Fruit fly (Drosophila melanogaster) whole organism, wandering third instar larva: Measurements from ENCODE around the gene CG3168.

ENCODE experiments used
- Abd-B ChIP-seq: fragments of >200 bp; optimal IDR thresholded peaks from 2 replicates; lab custom pipeline; 2017; ENCODE audit warnings: missing biosample characterization, missing genetic modification characterization
- CG32264 ChIP-seq: fragments of 200-800 bp; sonication (Bioruptor generic); optimal IDR thresholded peaks from 2 replicates; lab custom pipeline; 2016; ENCODE audit warnings: missing biosample characterization, missing genetic modification characterization
- CG9705 ChIP-seq: fragments of 200-800 bp; sonication (Bioruptor generic); optimal IDR thresholded peaks from 2 replicates; lab custom pipeline; 2018; ENCODE audit warnings: missing biosample characterization, mild to moderate bottlenecking, missing genetic modification characterization
- CrebA ChIP-seq: fragments of 200-800 bp; sonication (Bioruptor generic); optimal IDR thresholded peaks from 2 replicates; lab custom pipeline; 2016; ENCODE audit warnings: missing biosample characterization, mild to moderate bottlenecking, missing genetic modification characterization, borderline replicate concordance
- Dif ChIP-seq: fragments of 200-275, 200-300 bp; sonication (Bioruptor generic); optimal IDR thresholded peaks from 2 replicates; lab custom pipeline; 2018; ENCODE audit warnings: missing biosample characterization, missing genetic modification characterization; ENCODE audit not compliant: partially characterized antibody
- GATAd ChIP-seq: sonication (Bioruptor generic); optimal IDR thresholded peaks from 2 replicates; lab custom pipeline; 2016; ENCODE audit warnings: missing biosample characterization, missing genetic modification characterization
- HLH106 ChIP-seq: fragments of 200-800 bp; optimal IDR thresholded peaks from 3 replicates; lab custom pipeline; 2019; ENCODE audit warnings: missing biosample characterization, mild to moderate bottlenecking, missing genetic modification characterization, moderate library complexity
- Hnf4 ChIP-seq: fragments of 200-800 bp; sonication (Bioruptor generic); optimal IDR thresholded peaks from 2 replicates; lab custom pipeline; 2016; ENCODE audit warnings: missing biosample characterization, mild to moderate bottlenecking, missing genetic modification characterization
- Hr78 ChIP-seq: fragments of >200 bp; optimal IDR thresholded peaks from 2 replicates; lab custom pipeline; 2017; ENCODE audit warnings: missing biosample characterization, missing genetic modification characterization
- Hr83 ChIP-seq: fragments of 200-300 bp; sonication (Bioruptor generic); optimal IDR thresholded peaks from 2 replicates; lab custom pipeline; 2016; ENCODE audit warnings: missing biosample characterization, mild to moderate bottlenecking, missing genetic modification characterization, moderate library complexity; ENCODE audit not compliant: poor library complexity, severe bottlenecking
- Jra ChIP-seq: sonication (Bioruptor generic); optimal IDR thresholded peaks from 2 replicates; lab custom pipeline; 2016; ENCODE audit warnings: missing biosample characterization, missing genetic modification characterization
- Mio ChIP-seq: sonication (Bioruptor generic); optimal IDR thresholded peaks from 2 replicates; lab custom pipeline; 2016; ENCODE audit warnings: missing biosample characterization, missing genetic modification characterization
- Myc ChIP-seq: fragments of >200 bp; optimal IDR thresholded peaks from 2 replicates; lab custom pipeline; 2017
- N ChIP-seq: fragments of >200 bp; optimal IDR thresholded peaks from 2 replicates; lab custom pipeline; 2018; ENCODE audit warnings: missing biosample characterization, missing external identifiers, missing genetic modification characterization
- OdsH ChIP-seq: fragments of 200-800 bp; sonication (Bioruptor generic); optimal IDR thresholded peaks from 2 replicates; lab custom pipeline; 2016; ENCODE audit warnings: missing biosample characterization, mild to moderate bottlenecking, missing genetic modification characterization
- Rel ChIP-seq, 2 experiments: fragments of 200-800 bp; sonication (Bioruptor generic) in 1 of 2; optimal IDR thresholded peaks; 2 replicates in 1 of 2; 3 replicates in 1 of 2; lab custom pipeline; 2016 to 2019; ENCODE audit warnings: mild to moderate bottlenecking in 2 of 2, missing biosample characterization in 2 of 2, missing genetic modification characterization in 2 of 2, moderate library complexity in 1 of 2
- Vsx2 ChIP-seq: fragments of 200-300, 225-300 bp; sonication (Bioruptor generic); optimal IDR thresholded peaks from 2 replicates; lab custom pipeline; 2018; ENCODE audit warnings: missing biosample characterization, missing genetic modification characterization; ENCODE audit not compliant: partially characterized antibody
- brk ChIP-seq: fragments of 200-800 bp; sonication (Bioruptor generic); optimal IDR thresholded peaks from 2 replicates; lab custom pipeline; 2016; ENCODE audit warnings: missing biosample characterization, mild to moderate bottlenecking, missing genetic modification characterization
- dl ChIP-seq, 2 experiments: fragments of 175-275, 200-275 bp in 1 of 2; fragments of 200-275 bp in 1 of 2; sonication (Bioruptor generic); optimal IDR thresholded peaks; lab custom pipeline; 2018; ENCODE audit warnings: mild to moderate bottlenecking in 2 of 2, missing biosample characterization in 2 of 2, missing genetic modification characterization in 2 of 2, moderate library complexity in 2 of 2; ENCODE audit not compliant: partially characterized antibody in 2 of 2, insufficient read depth in 1 of 2
- dmrt93B ChIP-seq: fragments of 200-800 bp; sonication (Bioruptor generic); optimal IDR thresholded peaks from 2 replicates; lab custom pipeline; 2018; ENCODE audit warnings: missing biosample characterization, mild to moderate bottlenecking, missing genetic modification characterization
- dsf ChIP-seq: sonication (Bioruptor generic); optimal IDR thresholded peaks from 2 replicates; lab custom pipeline; 2016; ENCODE audit warnings: missing biosample characterization, missing genetic modification characterization, borderline replicate concordance
- ey ChIP-seq: fragments of 200-800 bp; sonication (Bioruptor generic); optimal IDR thresholded peaks from 2 replicates; lab custom pipeline; 2016; ENCODE audit warnings: missing biosample characterization, missing genetic modification characterization
- foxo ChIP-seq, 2 experiments: fragments of 200-800 bp; sonication (Bioruptor generic); optimal IDR thresholded peaks; 2 replicates in 1 of 2; 3 replicates in 1 of 2; lab custom pipeline; 2016 to 2017; ENCODE audit warnings: missing biosample characterization in 2 of 2, missing genetic modification characterization in 2 of 2
- fru ChIP-seq: fragments of 200-800 bp; sonication (Bioruptor generic); optimal IDR thresholded peaks from 3 replicates; lab custom pipeline; 2016; ENCODE audit warnings: missing biosample characterization, mild to moderate bottlenecking, missing genetic modification characterization
- h ChIP-seq: fragments of 200-800 bp; sonication (Bioruptor generic); optimal IDR thresholded peaks from 3 replicates; lab custom pipeline; 2016; ENCODE audit warnings: missing biosample characterization, mild to moderate bottlenecking, missing genetic modification characterization
- jim ChIP-seq: fragments of 175-275, 200-325 bp; sonication (Bioruptor generic); optimal IDR thresholded peaks from 2 replicates; lab custom pipeline; 2016; ENCODE audit warnings: missing biosample characterization, mild to moderate bottlenecking, missing genetic modification characterization
- lola ChIP-seq: fragments of >200 bp; optimal IDR thresholded peaks from 2 replicates; lab custom pipeline; 2017; ENCODE audit warnings: missing biosample characterization, missing genetic modification characterization
- pan ChIP-seq: fragments of >200 bp; optimal IDR thresholded peaks from 2 replicates; lab custom pipeline; 2017
- psq ChIP-seq: fragments of 200-800 bp; sonication (Bioruptor generic); optimal IDR thresholded peaks from 3 replicates; lab custom pipeline; 2017; ENCODE audit warnings: missing biosample characterization, mild to moderate bottlenecking, missing genetic modification characterization, moderate library complexity
- rgr ChIP-seq: fragments of 200-800 bp; sonication (Bioruptor generic); optimal IDR thresholded peaks from 3 replicates; lab custom pipeline; 2016; ENCODE audit warnings: missing biosample characterization, mild to moderate bottlenecking, missing genetic modification characterization
- sage ChIP-seq: fragments of 200-800 bp; sonication (Bioruptor generic); optimal IDR thresholded peaks from 2 replicates; lab custom pipeline; 2016; ENCODE audit warnings: missing biosample characterization, mild to moderate bottlenecking, missing genetic modification characterization
- sv ChIP-seq: fragments of 200-800 bp; sonication (Bioruptor generic); optimal IDR thresholded peaks from 3 replicates; lab custom pipeline; 2016; ENCODE audit warnings: missing biosample characterization, missing genetic modification characterization
- tai ChIP-seq: sonication (Bioruptor generic); optimal IDR thresholded peaks from 2 replicates; lab custom pipeline; 2016; ENCODE audit warnings: missing biosample characterization, missing genetic modification characterization
- usp ChIP-seq: fragments of >200 bp; optimal IDR thresholded peaks from 2 replicates; lab custom pipeline; 2017; ENCODE audit warnings: missing biosample characterization, missing genetic modification characterization
- woc ChIP-seq: sonication (Bioruptor generic); optimal IDR thresholded peaks from 2 replicates; lab custom pipeline; 2016; ENCODE audit warnings: missing biosample characterization, mild to moderate bottlenecking, missing genetic modification characterization

CG3168 gene

dm6 chrX:6694105-6694788 lies 45.5 kb downstream of the CG3168 start:
- no peak for TF ChIP-seq rgr (GFP tag; lab: Kevin White, UChicago)
- no peak for TF ChIP-seq dl (GFP tag; optimal IDR thresholded peaks at IDR 0.05; lab: Kevin White, UChicago; ENCODE audit: insufficient read depth in 1 of 2, partially characterized antibody in 2 of 2)
- TF ChIP-seq woc (GFP tag; lab: Kevin White, UChicago), result no peak
- peak; percentile 41 for TF ChIP-seq Abd-B (GFP tag; lab: Kevin White, UChicago)
- TF ChIP-seq brk (GFP tag; lab: Kevin White, UChicago), result no peak
- peak; percentile 8 for TF ChIP-seq Hr78 (GFP tag; lab: Kevin White, UChicago)
- TF ChIP-seq dsf, result no peak
- TF ChIP-seq Jra (GFP tag; lab: Kevin White, UChicago), result no peak
- no peak for TF ChIP-seq usp (GFP tag; lab: Kevin White, UChicago)
- TF ChIP-seq jim (GFP tag; lab: Kevin White, UChicago), result no peak
- TF ChIP-seq pan (lab: Kevin White, UChicago), result no peak
- TF ChIP-seq h (GFP tag; lab: Kevin White, UChicago), result no peak
- TF ChIP-seq tai (GFP tag; lab: Kevin White, UChicago), result no peak
- no peak for TF ChIP-seq ey (GFP tag; lab: Kevin White, UChicago)
- TF ChIP-seq Hr83 (GFP tag; lab: Kevin White, UChicago), result no peak
- no peak for TF ChIP-seq sv (GFP tag; lab: Kevin White, UChicago)
- peak; percentile 79 for TF ChIP-seq psq (GFP tag; lab: Kevin White, UChicago)
- no peak for TF ChIP-seq Rel (GFP tag; optimal IDR thresholded peaks at IDR 0.05; lab: Kevin White, UChicago)
- no peak for TF ChIP-seq Rel (tag; optimal IDR thresholded peaks at IDR 0.05; lab: Kevin White, UChicago)
- TF ChIP-seq Dif (GFP tag; lab: Kevin White, UChicago), result peak; percentile 26
- TF ChIP-seq lola (GFP tag; lab: Kevin White, UChicago), result no peak
- no peak for TF ChIP-seq Hnf4 (GFP tag; lab: Kevin White, UChicago)
- no peak for TF ChIP-seq fru
- no peak for TF ChIP-seq N (GFP tag; lab: Kevin White, UChicago)
- no peak for TF ChIP-seq OdsH
- TF ChIP-seq CG9705 (GFP tag; lab: Kevin White, UChicago), result no peak
- TF ChIP-seq GATAd (GFP tag; lab: Kevin White, UChicago), result no peak
- no peak for TF ChIP-seq Myc
- TF ChIP-seq sage (GFP tag; lab: Kevin White, UChicago), result no peak
- TF ChIP-seq CrebA (GFP tag; lab: Kevin White, UChicago), result no peak

dm6 chrX:6688620-6689400 lies 51.0 kb downstream of the CG3168 start, which contains the start of gene CG3184:
Gene CG3184, minus strand, starts transcription at chrX:6688774.
- TF ChIP-seq sv (GFP tag; lab: Kevin White, UChicago), result no peak
- no peak for TF ChIP-seq tai (GFP tag; lab: Kevin White, UChicago)
- TF ChIP-seq Myc, result peak; percentile 44
- no peak for TF ChIP-seq N (GFP tag; lab: Kevin White, UChicago)
- TF ChIP-seq Mio (GFP tag; lab: Kevin White, UChicago), result no peak

dm6 chrX:6687267-6687666 lies 52.5 kb downstream of the CG3168 start, which contains the start of gene CG44303:
Gene CG44303, minus strand, starts transcription at chrX:6687420.
- TF ChIP-seq jim (GFP tag; lab: Kevin White, UChicago) (no peak), brk (GFP tag; lab: Kevin White, UChicago) (no peak), CG32264 (GFP tag; lab: Kevin White, UChicago) (no peak), OdsH (no peak), Vsx2 (GFP tag; lab: Kevin White, UChicago) (no peak), foxo (GFP tag; optimal IDR thresholded peaks at IDR 0.05; lab: Kevin White, UChicago) (no peak), HLH106 (tag; lab: Kevin White, UChicago) (no peak), sage (GFP tag; lab: Kevin White, UChicago) (no peak), dmrt93B (no peak), psq (GFP tag; lab: Kevin White, UChicago) (no peak), ey (GFP tag; lab: Kevin White, UChicago) (no peak), Dif (GFP tag; lab: Kevin White, UChicago) (no peak), fru (no peak), N (GFP tag; lab: Kevin White, UChicago) (no peak), sv (GFP tag; lab: Kevin White, UChicago) (no peak), dl (GFP tag; optimal IDR thresholded peaks at IDR 0.05; lab: Kevin White, UChicago; ENCODE audit: insufficient read depth in 1 of 2, partially characterized antibody in 2 of 2) (no peak), pan (lab: Kevin White, UChicago) (no peak), rgr (GFP tag; lab: Kevin White, UChicago) (no peak), Myc (no peak)
- TF ChIP-seq, all 38 proteins: peak for 0
